Fruit fly (Drosophila melanogaster) whole organism, embryonic: Measurements from ENCODE around the gene CG4374.

Source experiments
- CG11398 ChIP-seq: fragments of 200-800 bp; sonication (Bioruptor generic); optimal IDR thresholded peaks from 2 replicates; lab custom pipeline; 2016; ENCODE audit warnings: missing biosample characterization, missing genetic modification characterization
- CG18476 ChIP-seq: fragments of 200-800 bp; sonication (Bioruptor generic); optimal IDR thresholded peaks from 2 replicates; lab custom pipeline; 2016; ENCODE audit warnings: missing biosample characterization, mild to moderate bottlenecking, missing genetic modification characterization
- CG18599 ChIP-seq: fragments of 200-800 bp; sonication (Bioruptor generic); optimal IDR thresholded peaks from 3 replicates; lab custom pipeline; 2017; ENCODE audit warnings: missing biosample characterization, missing genetic modification characterization, mild to moderate bottlenecking, moderate library complexity, missing genetic modification reagents
- CG33557 ChIP-seq: fragments of 200-800 bp; sonication (Bioruptor generic); optimal IDR thresholded peaks from 2 replicates; lab custom pipeline; 2019; ENCODE audit warnings: missing biosample characterization, mild to moderate bottlenecking, missing genetic modification characterization, moderate library complexity
- CG8478 ChIP-seq: fragments of >200 bp; optimal IDR thresholded peaks from 2 replicates; lab custom pipeline; 2018
- CHES-1-like ChIP-seq: fragments of 200-800 bp; sonication (Bioruptor generic); optimal IDR thresholded peaks from 2 replicates; lab custom pipeline; 2016; ENCODE audit warnings: missing biosample characterization, missing genetic modification characterization
- Spps ChIP-seq: fragments of 200-800 bp; sonication (Bioruptor generic); optimal IDR thresholded peaks from 2 replicates; lab custom pipeline; 2018; ENCODE audit warnings: missing biosample characterization, mild to moderate bottlenecking, missing genetic modification characterization
- ac ChIP-seq: fragments of 200-800 bp; sonication (Bioruptor generic); optimal IDR thresholded peaks from 3 replicates; lab custom pipeline; 2017; ENCODE audit warnings: missing biosample characterization, mild to moderate bottlenecking, missing genetic modification characterization
- slou ChIP-seq: fragments of 200-800 bp; sonication (Bioruptor generic); optimal IDR thresholded peaks from 3 replicates; lab custom pipeline; 2016; ENCODE audit warnings: missing biosample characterization, missing genetic modification characterization

- TF ChIP-seq CG8478 (lab: Kevin White, UChicago) (no peak), slou (GFP tag; lab: Kevin White, UChicago) (no peak), ac (GFP tag; lab: Kevin White, UChicago) (no peak), CG33557 (GFP tag; lab: Kevin White, UChicago) (no peak), CG18476 (GFP tag; lab: Kevin White, UChicago) (no peak), CG18599 (GFP tag; lab: Kevin White, UChicago) (no peak), CG11398 (GFP tag; lab: Kevin White, UChicago) (no peak), CHES-1-like (GFP tag; lab: Kevin White, UChicago) (no peak), Spps (no peak)
Observed at dm6 chr3R:23519395-23520101, 47.5 kb upstream of the CG4374 start, which contains the start of gene Irk2.
